Fruit fly (Drosophila melanogaster) whole organism, embryonic: ENCODE measurements around the gene Cwc25.

Source experiments
- CG10147 ChIP-seq: fragments of 200-800 bp; sonication (Bioruptor generic); optimal IDR thresholded peaks from 2 replicates; lab custom pipeline; 2019; ENCODE audit warnings: missing biosample characterization, mild to moderate bottlenecking, missing genetic modification characterization, moderate library complexity
- CG10267 ChIP-seq: fragments of 200-800 bp; sonication (Bioruptor generic); optimal IDR thresholded peaks from 2 replicates; lab custom pipeline; 2018; ENCODE audit warnings: missing biosample characterization, mild to moderate bottlenecking, missing genetic modification characterization, moderate library complexity
- CG12071 ChIP-seq: fragments of 200-800 bp; sonication (Bioruptor generic); optimal IDR thresholded peaks from 3 replicates; lab custom pipeline; 2018; ENCODE audit warnings: missing biosample characterization, mild to moderate bottlenecking, missing genetic modification characterization
- CG12219 ChIP-seq: fragments of 200-800 bp; sonication (Bioruptor generic); optimal IDR thresholded peaks from 3 replicates; lab custom pipeline; 2018; ENCODE audit warnings: missing biosample characterization, mild to moderate bottlenecking, missing genetic modification characterization
- CG12769 ChIP-seq: fragments of 200-800 bp; sonication (Bioruptor generic); optimal IDR thresholded peaks from 2 replicates; lab custom pipeline; 2019; ENCODE audit warnings: missing biosample characterization, mild to moderate bottlenecking, missing genetic modification characterization, moderate library complexity
- CG14710 ChIP-seq: fragments of 200-800 bp; sonication (Bioruptor generic); optimal IDR thresholded peaks from 3 replicates; lab custom pipeline; 2019; ENCODE audit warnings: missing biosample characterization, mild to moderate bottlenecking, missing genetic modification characterization, moderate library complexity
- CG18764 ChIP-seq: fragments of 200-800 bp; sonication (Bioruptor generic); optimal IDR thresholded peaks from 3 replicates; lab custom pipeline; 2016; ENCODE audit warnings: missing biosample characterization, missing genetic modification characterization
- CG30020 ChIP-seq: fragments of 200-800 bp; optimal IDR thresholded peaks from 2 replicates; lab custom pipeline; 2019; ENCODE audit warnings: missing biosample characterization, mild to moderate bottlenecking, missing genetic modification characterization, moderate library complexity
- CG31224 ChIP-seq: fragments of 200-800 bp; sonication (Bioruptor generic); IDR thresholded peaks from 2 replicates; pipeline ENCODE4 v1.3.6; 2022; ENCODE audit warnings: missing biosample characterization, missing genetic modification characterization
- CG3847 ChIP-seq: fragments of 200-800 bp; sonication (Bioruptor generic); IDR thresholded peaks from 2 replicates; pipeline ENCODE4 v1.3.6; 2022; ENCODE audit warnings: missing biosample characterization, missing genetic modification characterization
- CG42726 ChIP-seq: fragments of 200-800 bp; sonication (Bioruptor generic); IDR thresholded peaks from 2 replicates; pipeline ENCODE4 v1.3.6; 2022; ENCODE audit warnings: missing biosample characterization, missing genetic modification characterization; ENCODE audit not compliant: partially characterized antibody
- CG4707 ChIP-seq: fragments of 200-800 bp; sonication (Bioruptor generic); optimal IDR thresholded peaks from 2 replicates; lab custom pipeline; 2018; ENCODE audit warnings: missing biosample characterization, mild to moderate bottlenecking, missing genetic modification characterization, moderate library complexity
- CG6791 ChIP-seq: fragments of 200-800 bp; sonication (Bioruptor generic); IDR thresholded peaks from 3 replicates; pipeline ENCODE4 v1.3.6; 2022; ENCODE audit warnings: missing biosample characterization, missing genetic modification characterization; ENCODE audit not compliant: partially characterized antibody
- CG7839 ChIP-seq: fragments of 200-800 bp; sonication (Bioruptor generic); optimal IDR thresholded peaks from 3 replicates; lab custom pipeline; 2018; ENCODE audit warnings: missing biosample characterization, mild to moderate bottlenecking, missing genetic modification characterization, moderate library complexity
- CG7963 ChIP-seq: fragments of 200-800 bp; sonication (Bioruptor generic); IDR thresholded peaks from 3 replicates; pipeline ENCODE4 v1.3.6; 2022; ENCODE audit warnings: missing biosample characterization, missing genetic modification characterization; ENCODE audit not compliant: partially characterized antibody
- CG9727 ChIP-seq: fragments of 200-800 bp; sonication (Bioruptor generic); optimal IDR thresholded peaks from 3 replicates; lab custom pipeline; 2017; ENCODE audit warnings: missing biosample characterization, mild to moderate bottlenecking, missing genetic modification characterization
- CHES-1-like ChIP-seq: fragments of 200-800 bp; sonication (Bioruptor generic); optimal IDR thresholded peaks from 2 replicates; lab custom pipeline; 2016; ENCODE audit warnings: missing biosample characterization, missing genetic modification characterization
- D19A ChIP-seq: fragments of 200-800 bp; optimal IDR thresholded peaks from 3 replicates; lab custom pipeline; 2019; ENCODE audit warnings: missing biosample characterization, mild to moderate bottlenecking, missing genetic modification characterization, moderate library complexity
- Dip2 ChIP-seq: fragments of 200-800 bp; sonication (Bioruptor generic); IDR thresholded peaks from 2 replicates; pipeline ENCODE4 v1.3.6; 2022; ENCODE audit warnings: missing biosample characterization, missing genetic modification characterization
- Doc2 ChIP-seq: fragments of 200-800 bp; sonication (Bioruptor generic); IDR thresholded peaks from 2 replicates; pipeline ENCODE4 v1.3.6; 2022; ENCODE audit warnings: missing biosample characterization, missing genetic modification characterization
- E2f2 ChIP-seq: fragments of 200-800 bp; sonication (Bioruptor generic); IDR thresholded peaks from 2 replicates; pipeline ENCODE4 v1.3.6; 2022; ENCODE audit warnings: missing biosample characterization, missing genetic modification characterization
- ERR ChIP-seq: fragments of 200-800 bp; sonication (Bioruptor generic); optimal IDR thresholded peaks from 2 replicates; lab custom pipeline; 2016; ENCODE audit warnings: missing biosample characterization, missing genetic modification characterization
- Ets97D ChIP-seq: fragments of 200-800 bp; sonication (Bioruptor generic); optimal IDR thresholded peaks from 3 replicates; lab custom pipeline; 2016; ENCODE audit warnings: missing biosample characterization, missing genetic modification characterization
- Hmr ChIP-seq: fragments of 200-800 bp; sonication (Bioruptor generic); optimal IDR thresholded peaks from 3 replicates; lab custom pipeline; 2017; ENCODE audit warnings: mild to moderate bottlenecking, missing biosample characterization, missing genetic modification reagents, missing genetic modification characterization
- Jarid2 ChIP-seq: fragments of 200-800 bp; sonication (Bioruptor generic); optimal IDR thresholded peaks from 3 replicates; lab custom pipeline; 2017; ENCODE audit warnings: mild to moderate bottlenecking, missing biosample characterization, missing genetic modification reagents, missing genetic modification characterization
- MBD-R2 ChIP-seq: fragments of 200-800 bp; sonication (Bioruptor generic); IDR thresholded peaks from 2 replicates; pipeline ENCODE4 v1.3.6; 2022; ENCODE audit warnings: missing biosample characterization, missing genetic modification characterization
- NC2α ChIP-seq: fragments of 200-800 bp; sonication (Bioruptor generic); optimal IDR thresholded peaks from 2 replicates; lab custom pipeline; 2016; ENCODE audit warnings: missing biosample characterization, missing genetic modification characterization
- NC2β ChIP-seq: fragments of 200-800 bp; sonication (Bioruptor generic); optimal IDR thresholded peaks from 2 replicates; lab custom pipeline; 2016; ENCODE audit warnings: missing biosample characterization, missing genetic modification characterization
- Oli ChIP-seq: fragments of 200-800 bp; sonication (Bioruptor generic); optimal IDR thresholded peaks from 2 replicates; lab custom pipeline; 2018; ENCODE audit warnings: missing biosample characterization, mild to moderate bottlenecking, missing genetic modification characterization, moderate library complexity
- Ptx1 ChIP-seq: fragments of 200-800 bp; sonication (Bioruptor generic); IDR thresholded peaks from 2 replicates; pipeline ENCODE4 v1.3.6; 2022; ENCODE audit warnings: missing biosample characterization, missing genetic modification characterization
- Spps ChIP-seq: fragments of 200-800 bp; sonication (Bioruptor generic); optimal IDR thresholded peaks from 2 replicates; lab custom pipeline; 2018; ENCODE audit warnings: missing biosample characterization, mild to moderate bottlenecking, missing genetic modification characterization
- ab ChIP-seq: fragments of 200-800 bp; sonication (Bioruptor generic); optimal IDR thresholded peaks from 2 replicates; lab custom pipeline; 2016; ENCODE audit warnings: missing biosample characterization, missing genetic modification characterization
- abd-A ChIP-seq: fragments of 200-800 bp; sonication (Bioruptor generic); optimal IDR thresholded peaks from 3 replicates; lab custom pipeline; 2019; ENCODE audit warnings: missing biosample characterization, mild to moderate bottlenecking, missing genetic modification characterization, moderate library complexity
- al ChIP-seq: fragments of 200-800 bp; sonication (Bioruptor generic); IDR thresholded peaks from 2 replicates; pipeline ENCODE4 v1.3.6; 2022; ENCODE audit warnings: missing biosample characterization, missing genetic modification characterization
- ara ChIP-seq: fragments of 200-800 bp; sonication (Bioruptor generic); IDR thresholded peaks from 2 replicates; pipeline ENCODE4 v1.3.6; 2022; ENCODE audit warnings: missing biosample characterization, missing genetic modification characterization
- bab2 ChIP-seq: fragments of 200-800 bp; sonication (Bioruptor generic); optimal IDR thresholded peaks from 2 replicates; lab custom pipeline; 2016; ENCODE audit warnings: missing biosample characterization, missing genetic modification characterization
- bigmax ChIP-seq: fragments of 200-800 bp; sonication (Bioruptor generic); optimal IDR thresholded peaks from 2 replicates; lab custom pipeline; 2018; ENCODE audit warnings: missing biosample characterization, mild to moderate bottlenecking, missing genetic modification characterization
- esg ChIP-seq: fragments of 200-800 bp; sonication (Bioruptor generic); conservative IDR thresholded peaks from 2 replicates; pipeline ENCODE4 v1.3.6; 2022; ENCODE audit warnings: missing biosample characterization, missing genetic modification characterization
- gro ChIP-seq: fragments of 200-800 bp; sonication (Bioruptor generic); optimal IDR thresholded peaks from 2 replicates; lab custom pipeline; 2016; ENCODE audit warnings: missing biosample characterization, missing genetic modification characterization
- gt ChIP-seq: fragments of 200-800 bp; sonication (Bioruptor generic); IDR thresholded peaks from 2 replicates; pipeline ENCODE4 v1.3.6; 2022; ENCODE audit warnings: missing biosample characterization, missing genetic modification characterization
- hbn ChIP-seq: fragments of 200-800 bp; sonication (Bioruptor generic); IDR thresholded peaks from 2 replicates; pipeline ENCODE4 v1.3.6; 2022; ENCODE audit warnings: missing biosample characterization, missing genetic modification characterization; ENCODE audit not compliant: partially characterized antibody
- otp ChIP-seq: fragments of 200-800 bp; sonication (Bioruptor generic); IDR thresholded peaks from 3 replicates; pipeline ENCODE4, ENCODE4 v1.3.6; 2022; ENCODE audit warnings: missing biosample characterization, missing genetic modification characterization
- pfk ChIP-seq: fragments of 200-800 bp; sonication (Bioruptor generic); optimal IDR thresholded peaks from 2 replicates; lab custom pipeline; 2018; ENCODE audit warnings: missing biosample characterization, mild to moderate bottlenecking, missing genetic modification characterization, moderate library complexity
- phol ChIP-seq: fragments of 200-800 bp; sonication (Bioruptor generic); optimal IDR thresholded peaks from 3 replicates; lab custom pipeline; 2018; ENCODE audit warnings: missing biosample characterization, mild to moderate bottlenecking, missing genetic modification characterization, moderate library complexity
- row ChIP-seq: fragments of 200-800 bp; sonication (Bioruptor generic); IDR thresholded peaks from 3 replicates; pipeline ENCODE4 v1.3.6; 2022; ENCODE audit warnings: missing biosample characterization, missing genetic modification characterization
- sug ChIP-seq: fragments of 200-800 bp; optimal IDR thresholded peaks from 2 replicates; lab custom pipeline; 2019; ENCODE audit warnings: missing biosample characterization, mild to moderate bottlenecking, missing genetic modification characterization, moderate library complexity
- tna ChIP-seq: fragments of 200-800 bp; sonication (Bioruptor generic); IDR thresholded peaks from 2 replicates; pipeline ENCODE4 v1.3.6; 2022; ENCODE audit warnings: missing biosample characterization, missing genetic modification characterization; ENCODE audit not compliant: partially characterized antibody
- tup ChIP-seq: fragments of 200-800 bp; sonication (Bioruptor generic); optimal IDR thresholded peaks from 2 replicates; lab custom pipeline; 2016; ENCODE audit warnings: missing biosample characterization, mild to moderate bottlenecking, missing genetic modification characterization, moderate library complexity
- wek ChIP-seq: fragments of 200-800 bp; sonication (Bioruptor generic); optimal IDR thresholded peaks from 3 replicates; lab custom pipeline; 2018; ENCODE audit warnings: missing biosample characterization, mild to moderate bottlenecking, missing genetic modification characterization, moderate library complexity

Gene Cwc25

DNA sequence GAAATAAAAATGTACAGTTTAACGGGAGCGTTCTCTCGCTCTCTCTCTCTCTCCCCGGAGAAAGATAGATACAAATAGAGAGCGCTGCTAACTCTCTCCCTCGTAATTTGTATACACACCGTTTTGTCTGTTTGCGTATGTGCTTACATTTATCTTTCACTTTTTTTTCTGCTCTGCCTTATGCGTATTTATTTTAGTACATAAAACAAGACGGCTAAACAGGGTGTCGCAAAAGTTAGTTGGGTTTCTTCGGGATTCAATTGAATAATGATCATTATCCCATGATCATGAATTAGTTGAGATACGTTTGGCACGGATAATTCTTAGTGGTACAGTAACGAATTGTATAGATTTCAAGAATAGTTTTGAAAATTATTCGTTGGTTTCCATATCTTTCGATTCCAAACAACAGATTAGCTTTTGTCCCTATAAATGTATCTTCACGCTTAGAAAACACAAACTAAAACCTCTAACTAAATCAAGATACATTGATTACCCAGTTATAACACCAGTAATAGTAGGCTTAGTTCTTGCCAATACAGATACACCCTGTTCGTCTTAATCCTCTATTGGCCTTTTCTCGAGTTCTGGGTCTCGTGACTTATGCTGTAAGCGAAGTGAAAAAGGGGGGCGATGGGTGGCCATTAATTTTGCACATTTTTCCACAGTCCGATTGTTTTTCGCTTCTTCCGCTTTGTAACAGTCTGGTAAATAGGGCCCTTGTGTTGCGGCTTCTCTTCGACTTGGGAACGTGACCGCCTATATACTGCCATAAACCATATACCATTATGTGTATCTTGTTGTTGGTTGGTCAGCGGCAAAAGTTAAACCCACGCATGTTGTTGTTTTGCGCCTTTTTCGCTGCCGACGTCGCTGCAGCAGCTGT, 9.8 kb downstream of the Cwc25 start (continued):
- TF ChIP-seq CG10267 = peak; percentile 71
- TF ChIP-seq CHES-1-like (GFP tag; lab: Kevin White, UChicago) = peak; percentile 89
- TF ChIP-seq CG4707 (GFP tag; lab: Kevin White, UChicago) = peak; percentile 88
- no peak for TF ChIP-seq Ptx1
- no peak for TF ChIP-seq hbn (GFP tag; lab: Robert Waterston, UW)
- TF ChIP-seq bigmax = no peak
- peak; percentile 0 for TF ChIP-seq ERR (GFP tag; lab: Kevin White, UChicago)
- no peak for TF ChIP-seq Dip2 (GFP tag; lab: Robert Waterston, UW)
- peak; percentile 65 for TF ChIP-seq NC2α (GFP tag; lab: Kevin White, UChicago)
- no peak for TF ChIP-seq otp (GFP tag; lab: Robert Waterston, UW)
- peak; percentile 82 for TF ChIP-seq abd-A
- no peak for TF ChIP-seq row (GFP tag; lab: Robert Waterston, UW)
- TF ChIP-seq Spps (tag; lab: Kevin White, UChicago) = peak; percentile 63
- TF ChIP-seq CG30020 (tag; lab: Kevin White, UChicago) = peak; percentile 58
- no peak for TF ChIP-seq ara (GFP tag; lab: Robert Waterston, UW)
- peak; percentile 70 for TF ChIP-seq D19A
- peak; percentile 49 for TF ChIP-seq gro (GFP tag; lab: Kevin White, UChicago)
- peak; percentile 56 for TF ChIP-seq Jarid2 (GFP tag; lab: Kevin White, UChicago)
- TF ChIP-seq CG12769 (tag; lab: Kevin White, UChicago) = peak; percentile 62
- TF ChIP-seq phol (tag; lab: Kevin White, UChicago) = peak; percentile 86
- TF ChIP-seq pfk = peak; percentile 63
- peak; percentile 89 for TF ChIP-seq Oli (tag; lab: Kevin White, UChicago)
- no peak for TF ChIP-seq tna
- peak; percentile 79 for TF ChIP-seq CG12219 (GFP tag; lab: Kevin White, UChicago)
- TF ChIP-seq CG7963 (GFP tag; lab: Robert Waterston, UW) = no peak
- TF ChIP-seq esg = no peak
- TF ChIP-seq CG7839 (tag; lab: Kevin White, UChicago) = peak; percentile 83
- peak; percentile 86 for TF ChIP-seq Hmr
- TF ChIP-seq CG10147 (GFP tag; lab: Kevin White, UChicago) = peak; percentile 92
- no peak for TF ChIP-seq CG31224 (GFP tag; lab: Robert Waterston, UW)
- TF ChIP-seq CG18764 = peak; percentile 69
- no peak for TF ChIP-seq Doc2
- no peak for TF ChIP-seq gt
- TF ChIP-seq E2f2 (GFP tag; lab: Robert Waterston, UW) = no peak
- TF ChIP-seq CG3847 = no peak
- peak; percentile 85 for TF ChIP-seq CG9727 (GFP tag; lab: Kevin White, UChicago)
- no peak for TF ChIP-seq ab
- no peak for TF ChIP-seq al (GFP tag; lab: Robert Waterston, UW)
- no peak for TF ChIP-seq Ets97D
- no peak for TF ChIP-seq CG6791
- peak; percentile 89 for TF ChIP-seq wek
- TF ChIP-seq CG12071 = peak; percentile 85
- no peak for TF ChIP-seq CG42726 (GFP tag; lab: Robert Waterston, UW)
- TF ChIP-seq NC2β (GFP tag; lab: Kevin White, UChicago) = peak; percentile 28
- TF ChIP-seq sug (tag; lab: Kevin White, UChicago) = peak; percentile 65
- peak; percentile 71 for TF ChIP-seq bab2 (GFP tag; lab: Kevin White, UChicago)
- no peak for TF ChIP-seq tup (GFP tag; lab: Kevin White, UChicago)
- no peak for TF ChIP-seq MBD-R2 (GFP tag; lab: Robert Waterston, UW)
- peak; percentile 76 for TF ChIP-seq CG14710
